Worm (Caenorhabditis elegans) whole organism, midembryonic: ENCODE measurements around the gene Y47D3A.34.

Source experiments
- flt-1 ChIP-seq: fragments of 200-800 bp; sonication (Bioruptor generic); IDR thresholded peaks from 2 replicates; pipeline ENCODE4 v1.3.6; 2022; ENCODE audit warnings: missing genetic modification characterization, missing compliant biosample characterization
- klf-2 ChIP-seq: fragments of 200-800 bp; sonication (Bioruptor generic); conservative IDR thresholded peaks from 2 replicates; pipeline ENCODE4 v1.3.6; 2022; ENCODE audit warnings: missing genetic modification reagents, missing genetic modification characterization, missing compliant biosample characterization
- ref-1 ChIP-seq: fragments of 200-800 bp; sonication (Bioruptor generic); conservative IDR thresholded peaks from 2 replicates; pipeline ENCODE4 v1.3.6; 2022; ENCODE audit warnings: missing genetic modification reagents, missing genetic modification characterization, missing compliant biosample characterization
- tab-1 ChIP-seq: fragments of 200-800 bp; sonication (Bioruptor generic); IDR thresholded peaks from 2 replicates; pipeline ENCODE4 v1.3.6; 2022; ENCODE audit warnings: missing genetic modification characterization, missing compliant biosample characterization
- ztf-29 ChIP-seq: fragments of 200-800 bp; sonication (Bioruptor generic); IDR thresholded peaks from 2 replicates; pipeline ENCODE4 v1.3.6; 2022; ENCODE audit warnings: missing genetic modification reagents, missing genetic modification characterization, missing compliant biosample characterization

DNA sequence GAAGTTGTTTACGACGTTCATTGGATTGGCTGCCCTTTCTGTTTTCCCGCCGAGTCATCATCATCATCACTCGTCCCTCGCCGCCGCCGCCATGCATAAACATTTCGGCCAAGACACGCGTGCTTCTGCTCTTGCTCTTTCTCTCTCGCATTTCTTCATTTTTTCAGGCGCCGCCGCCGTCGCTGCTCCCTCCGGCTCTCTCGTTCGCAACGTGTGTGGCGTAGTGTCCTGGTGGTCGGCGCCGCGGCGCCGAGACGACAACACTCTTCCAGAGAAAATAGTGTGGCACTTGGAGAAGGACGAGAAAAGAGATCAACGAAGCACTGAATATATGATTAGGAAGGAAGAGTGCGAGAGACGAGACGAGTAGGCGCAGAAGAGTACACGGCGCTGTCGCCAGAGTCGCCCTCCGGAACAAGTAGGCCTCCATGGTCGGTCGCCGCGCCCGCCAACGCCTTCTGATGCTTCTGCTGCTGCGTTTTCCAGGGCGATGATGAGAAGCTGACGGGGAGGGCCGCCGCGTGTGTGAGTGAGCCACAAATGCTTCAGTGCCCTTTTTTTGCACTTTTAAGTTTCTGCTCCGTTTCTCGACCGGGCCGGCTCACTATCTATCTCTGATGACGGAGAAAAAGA is 49.1 kb downstream of the Y47D3A.34 start:
- no peak for TF ChIP-seq ztf-29 (GFP tag; lab: Robert Waterston, UW)
- no peak for TF ChIP-seq klf-2
- no peak for TF ChIP-seq ref-1 (GFP tag; lab: Robert Waterston, UW)
- TF ChIP-seq tab-1 (GFP tag; lab: Robert Waterston, UW): no peak
- no peak for TF ChIP-seq flt-1 (GFP tag; lab: Robert Waterston, UW)
